Fruit fly (Drosophila melanogaster): ENCODE measurements around the gene CG16965.

DNA sequence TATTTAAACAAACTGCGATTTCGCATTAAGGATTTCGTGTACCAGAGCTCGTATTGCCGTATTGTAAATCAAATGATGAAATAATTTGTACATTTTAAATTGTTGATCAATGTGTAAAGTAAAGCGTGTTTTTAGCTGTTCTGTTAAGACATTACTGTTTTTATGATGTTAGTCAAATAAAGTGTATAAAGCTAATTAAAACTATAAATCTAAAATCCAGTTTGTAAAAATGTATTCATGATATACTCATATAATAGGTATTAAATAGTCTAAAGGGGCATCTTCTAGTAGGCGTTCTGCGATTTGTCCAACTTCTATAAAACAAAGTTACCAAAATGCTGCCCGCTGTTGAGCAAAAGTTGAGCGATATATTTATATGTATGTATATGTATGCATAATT lies 52.5 kb downstream of the CG16965 start, which contains the start of gene CG18788:
- TF ChIP-seq usp (GFP tag; optimal IDR thresholded peaks at IDR 0.05) (no peak), Dll (optimal IDR thresholded peaks at IDR 0.05) (no peak), pan (optimal IDR thresholded peaks at IDR 0.05) (no peak), CG8478 (optimal IDR thresholded peaks at IDR 0.05) (no peak), psq (optimal IDR thresholded peaks at IDR 0.05) (no peak)

Measured in whole organism.